Fruit fly (Drosophila melanogaster) whole organism, embryonic: Measurements from ENCODE around the gene mahe.

Source experiments
- Aef1 ChIP-seq: fragments of 200-800 bp; sonication (Bioruptor generic); IDR thresholded peaks from 3 replicates; pipeline ENCODE4 v1.3.6; 2022; ENCODE audit warnings: missing biosample characterization, missing genetic modification characterization
- Bgb ChIP-seq: fragments of 200-800 bp; sonication (Bioruptor generic); IDR thresholded peaks from 2 replicates; pipeline ENCODE4 v1.3.6; 2022; ENCODE audit warnings: missing biosample characterization, missing genetic modification characterization; ENCODE audit not compliant: partially characterized antibody
- CG10267 ChIP-seq: fragments of 200-800 bp; sonication (Bioruptor generic); optimal IDR thresholded peaks from 2 replicates; lab custom pipeline; 2018; ENCODE audit warnings: missing biosample characterization, mild to moderate bottlenecking, missing genetic modification characterization, moderate library complexity
- CG12942 ChIP-seq: fragments of 200-800 bp; sonication (Bioruptor generic); optimal IDR thresholded peaks from 3 replicates; lab custom pipeline; 2016; ENCODE audit warnings: missing biosample characterization, missing genetic modification characterization
- CG13287 ChIP-seq: fragments of 200-800 bp; sonication (Bioruptor generic); IDR thresholded peaks from 2 replicates; pipeline ENCODE4 v1.3.6; 2022; ENCODE audit warnings: missing biosample characterization, missing genetic modification characterization; ENCODE audit not compliant: partially characterized antibody
- CG14860 ChIP-seq: fragments of 200-800 bp; sonication (Bioruptor generic); IDR thresholded peaks from 3 replicates; pipeline ENCODE4 v1.3.6; 2022; ENCODE audit warnings: missing biosample characterization, missing genetic modification characterization; ENCODE audit not compliant: partially characterized antibody
- CG15514 ChIP-seq: fragments of 200-800 bp; sonication (Bioruptor generic); optimal IDR thresholded peaks from 3 replicates; lab custom pipeline; 2017; ENCODE audit warnings: missing biosample characterization, missing genetic modification characterization, mild to moderate bottlenecking, moderate library complexity, missing genetic modification reagents
- CG16813 ChIP-seq: fragments of 200-800 bp; sonication (Bioruptor generic); IDR thresholded peaks from 3 replicates; pipeline ENCODE4 v1.3.6; 2022; ENCODE audit warnings: missing biosample characterization, missing genetic modification characterization; ENCODE audit not compliant: partially characterized antibody
- CG2712 ChIP-seq: fragments of 200-800 bp; optimal IDR thresholded peaks from 3 replicates; lab custom pipeline; 2019; ENCODE audit warnings: missing biosample characterization, mild to moderate bottlenecking, missing genetic modification characterization, moderate library complexity
- CG30403 ChIP-seq: fragments of 200-800 bp; sonication (Bioruptor generic); optimal IDR thresholded peaks from 3 replicates; lab custom pipeline; 2016; ENCODE audit warnings: missing biosample characterization, missing genetic modification characterization
- CG6791 ChIP-seq: fragments of 200-800 bp; sonication (Bioruptor generic); IDR thresholded peaks from 3 replicates; pipeline ENCODE4 v1.3.6; 2022; ENCODE audit warnings: missing biosample characterization, missing genetic modification characterization; ENCODE audit not compliant: partially characterized antibody
- CG7963 ChIP-seq: fragments of 200-800 bp; sonication (Bioruptor generic); IDR thresholded peaks from 3 replicates; pipeline ENCODE4 v1.3.6; 2022; ENCODE audit warnings: missing biosample characterization, missing genetic modification characterization; ENCODE audit not compliant: partially characterized antibody
- CoRest ChIP-seq: fragments of 200-800 bp; sonication (Bioruptor generic); optimal IDR thresholded peaks from 3 replicates; lab custom pipeline; 2018; ENCODE audit warnings: missing biosample characterization, mild to moderate bottlenecking, missing genetic modification characterization, moderate library complexity
- Dbx ChIP-seq: fragments of 200-800 bp; sonication (Bioruptor generic); IDR thresholded peaks from 3 replicates; pipeline ENCODE4 v1.3.6; 2022; ENCODE audit warnings: missing biosample characterization, missing genetic modification characterization
- Doc3 ChIP-seq: fragments of 200-800 bp; sonication (Bioruptor generic); IDR thresholded peaks from 3 replicates; pipeline ENCODE4 v1.3.6; 2022; ENCODE audit warnings: missing biosample characterization, missing genetic modification characterization; ENCODE audit not compliant: partially characterized antibody
- Dref ChIP-seq: fragments of 200-800 bp; sonication (Bioruptor generic); IDR thresholded peaks from 2 replicates; pipeline ENCODE4 v1.3.6; 2022; ENCODE audit warnings: missing biosample characterization, missing genetic modification characterization
- Ets97D ChIP-seq: fragments of 200-800 bp; sonication (Bioruptor generic); optimal IDR thresholded peaks from 3 replicates; lab custom pipeline; 2016; ENCODE audit warnings: missing biosample characterization, missing genetic modification characterization
- Fer1 ChIP-seq: fragments of 200-800 bp; sonication (Bioruptor generic); optimal IDR thresholded peaks from 2 replicates; lab custom pipeline; 2017; ENCODE audit warnings: missing biosample characterization, mild to moderate bottlenecking, missing genetic modification characterization
- Gug ChIP-seq: fragments of 200-800 bp; sonication (Bioruptor generic); IDR thresholded peaks from 4 replicates; pipeline ENCODE4 v1.3.6; 2022; ENCODE audit warnings: missing biosample characterization, missing genetic modification characterization
- Hand ChIP-seq: fragments of 200-800 bp; sonication (Bioruptor generic); optimal IDR thresholded peaks from 2 replicates; lab custom pipeline; 2017; ENCODE audit warnings: mild to moderate bottlenecking, missing biosample characterization, missing genetic modification reagents, missing genetic modification characterization
- HmgZ ChIP-seq: fragments of 200-800 bp; sonication (Bioruptor generic); optimal IDR thresholded peaks from 2 replicates; lab custom pipeline; 2018; ENCODE audit warnings: missing biosample characterization, mild to moderate bottlenecking, missing genetic modification characterization
- MTF-1 ChIP-seq: fragments of 200-800 bp; sonication (Bioruptor generic); optimal IDR thresholded peaks from 2 replicates; lab custom pipeline; 2018; ENCODE audit warnings: missing biosample characterization, mild to moderate bottlenecking, missing genetic modification characterization, borderline replicate concordance
- Myb ChIP-seq: fragments of 200-800 bp; sonication (Bioruptor generic); optimal IDR thresholded peaks from 2 replicates; lab custom pipeline; 2016; ENCODE audit warnings: missing biosample characterization, missing genetic modification characterization
- Nf-YC ChIP-seq: fragments of 200-800 bp; optimal IDR thresholded peaks from 3 replicates; lab custom pipeline; 2019; ENCODE audit warnings: missing biosample characterization, mild to moderate bottlenecking, missing genetic modification characterization, moderate library complexity
- Opbp ChIP-seq: fragments of 200-800 bp; sonication (Bioruptor generic); IDR thresholded peaks from 3 replicates; pipeline ENCODE4 v1.3.6; 2022; ENCODE audit warnings: missing biosample characterization, missing genetic modification characterization; ENCODE audit not compliant: partially characterized antibody
- Stat92E ChIP-seq, 3 experiments: fragments of >200 bp in 2 of 3; fragments of 200-800 bp in 1 of 3; sonication (Bioruptor generic) in 1 of 3; optimal IDR thresholded peaks; 2 replicates each; lab custom pipeline; 2017 to 2019; ENCODE audit warnings: missing biosample characterization in 3 of 3, missing genetic modification characterization in 3 of 3, mild to moderate bottlenecking in 1 of 3, moderate library complexity in 1 of 3
- Vsx1 ChIP-seq: fragments of 200-800 bp; sonication (Bioruptor generic); optimal IDR thresholded peaks from 2 replicates; lab custom pipeline; 2017; ENCODE audit warnings: missing biosample characterization, mild to moderate bottlenecking, missing genetic modification characterization, missing genetic modification reagents
- Xbp1 ChIP-seq: fragments of 200-800 bp; sonication (Bioruptor generic); optimal IDR thresholded peaks from 3 replicates; lab custom pipeline; 2016; ENCODE audit warnings: missing biosample characterization, mild to moderate bottlenecking, missing genetic modification characterization
- amos ChIP-seq: fragments of 200-800 bp; sonication (Bioruptor generic); IDR thresholded peaks from 2 replicates; pipeline ENCODE4 v1.3.6; 2022; ENCODE audit warnings: missing biosample characterization, missing genetic modification characterization; ENCODE audit not compliant: partially characterized antibody
- btn ChIP-seq: fragments of 200-800 bp; sonication (Bioruptor generic); optimal IDR thresholded peaks from 2 replicates; lab custom pipeline; 2016; ENCODE audit warnings: missing biosample characterization, missing genetic modification characterization
- cg ChIP-seq: fragments of 200-800 bp; sonication (Bioruptor generic); optimal IDR thresholded peaks from 3 replicates; lab custom pipeline; 2019; ENCODE audit warnings: missing biosample characterization, mild to moderate bottlenecking, missing genetic modification characterization, moderate library complexity
- chinmo ChIP-seq: fragments of 200-800 bp; sonication (Bioruptor generic); IDR thresholded peaks from 4 replicates; pipeline ENCODE4 v1.3.6; 2022; ENCODE audit warnings: missing biosample characterization, missing genetic modification characterization; ENCODE audit not compliant: partially characterized antibody
- crc ChIP-seq: fragments of 200-800 bp; sonication (Bioruptor generic); optimal IDR thresholded peaks from 2 replicates; lab custom pipeline; 2016; ENCODE audit warnings: missing biosample characterization, missing genetic modification characterization
- fd102C ChIP-seq: fragments of 200-800 bp; sonication (Bioruptor generic); optimal IDR thresholded peaks from 2 replicates; lab custom pipeline; 2018; ENCODE audit warnings: missing biosample characterization, mild to moderate bottlenecking, missing genetic modification characterization, moderate library complexity
- fru ChIP-seq: fragments of >200 bp; optimal IDR thresholded peaks from 2 replicates; lab custom pipeline; 2017
- insv ChIP-seq, 2 experiments: fragments of 200-800 bp; sonication (Bioruptor generic); optimal IDR thresholded peaks; 3 replicates each; lab custom pipeline; 2016 to 2018; ENCODE audit warnings: missing biosample characterization in 2 of 2, missing genetic modification characterization in 2 of 2
- mirr ChIP-seq: fragments of 200-800 bp; sonication (Bioruptor generic); optimal IDR thresholded peaks from 3 replicates; lab custom pipeline; 2018; ENCODE audit warnings: missing biosample characterization, mild to moderate bottlenecking, missing genetic modification characterization
- pfk ChIP-seq: fragments of 200-800 bp; sonication (Bioruptor generic); optimal IDR thresholded peaks from 2 replicates; lab custom pipeline; 2018; ENCODE audit warnings: missing biosample characterization, mild to moderate bottlenecking, missing genetic modification characterization, moderate library complexity
- pnt ChIP-seq: fragments of 200-800 bp; sonication (Bioruptor generic); optimal IDR thresholded peaks from 3 replicates; lab custom pipeline; 2016; ENCODE audit warnings: missing biosample characterization, missing genetic modification characterization
- schlank ChIP-seq: fragments of 200-800 bp; sonication (Bioruptor generic); optimal IDR thresholded peaks from 2 replicates; lab custom pipeline; 2018; ENCODE audit warnings: missing biosample characterization, mild to moderate bottlenecking, missing genetic modification characterization
- scrt ChIP-seq: fragments of 200-800 bp; sonication (Bioruptor generic); optimal IDR thresholded peaks from 2 replicates; lab custom pipeline; 2018; ENCODE audit warnings: missing biosample characterization, mild to moderate bottlenecking, missing genetic modification characterization, moderate library complexity
- sna ChIP-seq: fragments of 200-800 bp; sonication (Bioruptor generic); IDR thresholded peaks from 2 replicates; pipeline ENCODE4 v1.3.6; 2022; ENCODE audit warnings: missing biosample characterization, missing genetic modification characterization; ENCODE audit not compliant: partially characterized antibody
- tna ChIP-seq: fragments of 200-800 bp; sonication (Bioruptor generic); IDR thresholded peaks from 2 replicates; pipeline ENCODE4 v1.3.6; 2022; ENCODE audit warnings: missing biosample characterization, missing genetic modification characterization; ENCODE audit not compliant: partially characterized antibody
- unc-4 ChIP-seq: fragments of 200-800 bp; sonication (Bioruptor generic); IDR thresholded peaks from 2 replicates; pipeline ENCODE4 v1.3.6; 2022; ENCODE audit warnings: missing biosample characterization, missing genetic modification characterization; ENCODE audit not compliant: partially characterized antibody
- zfh2 ChIP-seq: fragments of 200-800 bp; sonication (Bioruptor generic); optimal IDR thresholded peaks from 2 replicates; lab custom pipeline; 2016; ENCODE audit warnings: missing biosample characterization, missing genetic modification characterization

mahe gene

DNA sequence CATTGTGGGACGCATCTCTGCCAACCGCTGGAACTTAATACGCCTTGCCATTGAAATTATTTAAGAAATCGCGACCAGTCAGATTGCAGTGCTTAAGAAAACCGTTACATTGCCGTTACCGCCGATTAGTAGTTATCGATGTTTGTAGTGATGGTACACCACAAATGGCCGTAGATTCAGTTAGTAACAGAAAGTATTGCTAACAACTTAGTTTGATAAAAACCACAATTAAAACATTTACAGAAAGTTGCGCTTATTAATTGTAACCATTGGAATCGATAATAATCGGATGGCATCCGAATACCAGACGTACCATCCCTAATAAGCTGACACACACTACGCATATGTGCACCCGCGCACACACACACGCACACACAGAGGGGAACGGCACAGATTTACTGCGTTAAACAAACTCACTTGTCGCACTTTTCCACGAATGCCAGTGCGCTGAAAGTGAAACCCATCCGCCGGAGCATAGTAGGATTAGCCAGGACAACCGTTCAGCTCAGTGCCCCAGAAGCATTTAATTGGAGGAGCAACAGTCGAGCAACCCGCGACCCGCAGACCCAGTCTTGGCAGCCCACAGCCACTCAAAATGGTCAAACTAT is 11.0 kb downstream of the mahe start, which contains the start of the genes hdm and Ykt6 (continued):
- peak; percentile 78; the same call in 3 of the 4 replicates for TF ChIP-seq Gug (GFP tag; lab: Robert Waterston, UW)
- TF ChIP-seq crc, result peak; percentile 73
- TF ChIP-seq fru (lab: Kevin White, UChicago), result no peak
- no peak for TF ChIP-seq MTF-1
- TF ChIP-seq Nf-YC, result peak; percentile 61
- TF ChIP-seq CG12942 (GFP tag; lab: Kevin White, UChicago), result peak; percentile 80
- no peak for TF ChIP-seq Vsx1
- TF ChIP-seq btn (GFP tag; lab: Kevin White, UChicago), result peak; percentile 23
- peak; percentile 76 for TF ChIP-seq pnt

DNA sequence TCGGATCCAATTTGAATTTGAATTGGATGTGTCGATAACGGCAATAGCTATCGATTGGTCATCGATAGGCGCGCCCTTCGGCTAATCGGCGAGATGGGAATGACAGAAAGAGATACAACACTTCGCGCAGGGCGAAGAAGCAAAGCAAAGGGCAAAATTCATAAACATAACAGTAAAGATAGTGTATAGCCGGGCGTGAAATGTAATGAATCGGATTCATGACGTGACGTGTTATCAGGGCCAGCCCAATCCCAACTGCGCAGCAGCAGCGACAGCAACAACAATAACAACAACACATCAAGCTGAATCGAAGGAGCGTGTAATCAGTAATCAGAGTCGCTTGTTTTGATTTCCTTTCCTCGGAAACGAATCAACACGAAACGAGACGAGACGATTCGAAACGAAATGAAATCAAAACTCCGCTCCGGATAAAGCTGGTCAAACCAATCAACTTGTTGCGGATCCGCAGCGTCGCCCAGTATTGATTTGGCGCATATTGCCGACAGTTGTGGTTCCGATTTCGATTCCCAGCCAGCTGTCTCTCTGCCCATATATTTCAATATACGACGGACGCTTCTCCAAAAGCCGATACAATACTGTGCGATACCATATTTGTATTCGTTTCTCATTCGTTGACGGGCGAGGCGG is 19.1 kb downstream of the mahe start, which contains the start of gene snz:
Gene snz, plus strand, starts transcription at position 107 of the 648 bp plus-strand sequence.
- peak; percentile 88 for TF ChIP-seq Myb (GFP tag; lab: Kevin White, UChicago)
- TF ChIP-seq fd102C, result no peak
- TF ChIP-seq tna, result peak; percentile 80
- peak; percentile 71 for TF ChIP-seq CG16813 (GFP tag; lab: Robert Waterston, UW)
- peak; percentile 54 for TF ChIP-seq HmgZ (tag; lab: Kevin White, UChicago)
- TF ChIP-seq CG14860 (GFP tag; lab: Robert Waterston, UW), result peak; percentile 77
- TF ChIP-seq Dref (GFP tag; lab: Robert Waterston, UW), result peak; percentile 88
- TF ChIP-seq Aef1 (GFP tag; lab: Robert Waterston, UW), result no peak
- TF ChIP-seq sna, result peak; percentile 77
- peak; percentile 8 for TF ChIP-seq cg (GFP tag; lab: Kevin White, UChicago)
- peak; percentile 74; the same call in 2 of the 3 replicates for TF ChIP-seq Opbp (GFP tag; lab: Robert Waterston, UW)
- peak; percentile 82 for TF ChIP-seq Bgb (GFP tag; lab: Robert Waterston, UW)
- peak; percentile 87 for TF ChIP-seq scrt (GFP tag; lab: Kevin White, UChicago)
- peak; percentile 25 for TF ChIP-seq CG15514
- no peak for TF ChIP-seq zfh2 (GFP tag; lab: Kevin White, UChicago)
- TF ChIP-seq insv (GFP tag; optimal IDR thresholded peaks at IDR 0.05; lab: Kevin White, UChicago), result peak in 1 of 2 experiments; percentile 91
- TF ChIP-seq Hand (GFP tag; lab: Kevin White, UChicago), result peak; percentile 6
- TF ChIP-seq Fer1 (GFP tag; lab: Kevin White, UChicago), result peak; percentile 34
- TF ChIP-seq unc-4 (GFP tag; lab: Robert Waterston, UW), result peak; percentile 74
- peak; percentile 78; the same call in 1 of the 2 replicates for TF ChIP-seq amos (GFP tag; lab: Robert Waterston, UW)
- 0 out of 3 replicates have a peak, but pooled peaks have one; percentile 5 for TF ChIP-seq Dbx (GFP tag; lab: Robert Waterston, UW)
- TF ChIP-seq CoRest, result peak; percentile 23
- peak; percentile 81 for TF ChIP-seq CG6791 (GFP tag; lab: Robert Waterston, UW)
- TF ChIP-seq fru (lab: Kevin White, UChicago), result no peak
- TF ChIP-seq CG30403 (GFP tag; lab: Kevin White, UChicago), result no peak
- TF ChIP-seq Xbp1 (GFP tag; lab: Kevin White, UChicago), result peak; percentile 5
- peak; percentile 83 for TF ChIP-seq CG13287
- peak; percentile 38 for TF ChIP-seq Ets97D (GFP tag; lab: Kevin White, UChicago)
- TF ChIP-seq pfk, result peak; percentile 67
- peak; percentile 57; the same call in 1 of the 3 replicates for TF ChIP-seq Doc3 (GFP tag; lab: Robert Waterston, UW)
- TF ChIP-seq mirr, result peak; percentile 83
- TF ChIP-seq CG7963, result peak; percentile 58; the same call in 1 of the 3 replicates
- peak; percentile 22 for TF ChIP-seq CG10267 (tag; lab: Kevin White, UChicago)
- peak; percentile 81; the same call in 3 of the 4 replicates for TF ChIP-seq chinmo (GFP tag; lab: Robert Waterston, UW)
- no peak for TF ChIP-seq schlank (tag; lab: Kevin White, UChicago)
- no peak for TF ChIP-seq Stat92E (GFP tag; optimal IDR thresholded peaks at IDR 0.05; lab: Kevin White, UChicago)
- TF ChIP-seq CG2712 (tag; lab: Kevin White, UChicago), result peak; percentile 44
